Worm (Caenorhabditis elegans) whole organism, L1 larva: ENCODE measurements around the gene K11E4.6.

Experiments used
- C34B4.2 ChIP-seq: sonication (generic microtip); optimal IDR thresholded peaks from 2 replicates; lab custom pipeline; 2017; ENCODE audit warnings: mild to moderate bottlenecking, missing genetic modification characterization, missing compliant biosample characterization
- F16B12.6 ChIP-seq: fragments of 150-350 bp; optimal IDR thresholded peaks from 2 replicates; lab custom pipeline; 2014; ENCODE audit warnings: missing biosample characterization, missing genetic modification characterization
- aha-1 ChIP-seq: fragments of 150-350 bp; optimal IDR thresholded peaks from 2 replicates; lab custom pipeline; 2014; ENCODE audit warnings: missing biosample characterization, missing genetic modification characterization
- alr-1 ChIP-seq: fragments of 200-800 bp; sonication (Bioruptor generic); optimal IDR thresholded peaks from 2 replicates; lab custom pipeline; 2018; ENCODE audit warnings: borderline replicate concordance, mild to moderate bottlenecking, missing genetic modification characterization, missing compliant biosample characterization
- aly-2 ChIP-seq: fragments of 150-350 bp; optimal IDR thresholded peaks from 2 replicates; lab custom pipeline; 2014; ENCODE audit warnings: missing biosample characterization, missing genetic modification characterization
- ama-1 ChIP-seq: fragments of 150-350 bp; optimal IDR thresholded peaks from 2 replicates; lab custom pipeline; 2014
- blmp-1 ChIP-seq: fragments of 150-350 bp; optimal IDR thresholded peaks from 2 replicates; lab custom pipeline; 2014; ENCODE audit warnings: missing biosample characterization, missing genetic modification characterization
- ceh-82 ChIP-seq, 3 experiments: fragments of 150-350 bp in 1 of 3; sonication (generic microtip) in 2 of 3; optimal IDR thresholded peaks; 2 replicates each; lab custom pipeline; 2014 to 2017; ENCODE audit warnings: missing biosample characterization in 3 of 3, missing genetic modification characterization in 3 of 3
- ceh-88 ChIP-seq: fragments of 200-800 bp; sonication (Bioruptor generic); IDR thresholded peaks from 2 replicates; pipeline ENCODE4 v1.3.6; 2022; ENCODE audit warnings: missing genetic modification characterization, missing compliant biosample characterization
- dpl-1 ChIP-seq, 3 experiments: fragments of 150-350 bp in 2 of 3; sonication (generic microtip) in 1 of 3; optimal IDR thresholded peaks; 2 replicates each; lab custom pipeline; 2014 to 2017; ENCODE audit warnings: missing biosample characterization in 3 of 3, missing genetic modification characterization in 3 of 3, missing genetic modification reagents in 3 of 3
- efl-1 ChIP-seq, 4 experiments: fragments of 150-350 bp; optimal IDR thresholded peaks in 3 of 4; peaks in 1 of 4; 1 replicate in 1 of 4; 2 replicates in 3 of 4; lab custom pipeline; 2014; ENCODE audit warnings: missing biosample characterization in 2 of 4, missing genetic modification characterization in 2 of 4, missing genetic modification reagents in 2 of 4
- efl-3 ChIP-seq: fragments of 200-800 bp; sonication (Bioruptor generic); optimal IDR thresholded peaks from 2 replicates; lab custom pipeline; 2018; ENCODE audit warnings: mild to moderate bottlenecking, missing genetic modification characterization, missing compliant biosample characterization
- egl-13 ChIP-seq: sonication (generic microtip); optimal IDR thresholded peaks from 2 replicates; lab custom pipeline; 2016; ENCODE audit warnings: missing genotype, missing genetic modification reagents, missing genetic modification characterization, missing compliant biosample characterization
- elt-2 ChIP-seq: sonication (generic microtip); optimal IDR thresholded peaks from 2 replicates; lab custom pipeline; 2016; ENCODE audit warnings: missing genetic modification characterization, mild to moderate bottlenecking, inconsistent platforms, missing compliant biosample characterization, missing genetic modification reagents
- elt-3 ChIP-seq, 6 experiments: fragments of 150-350 bp in 1 of 6; sonication (generic microtip); optimal IDR thresholded peaks; 2 replicates each; lab custom pipeline; 2017 to 2018; ENCODE audit warnings: missing biosample characterization in 6 of 6, missing genetic modification characterization in 6 of 6, inconsistent platforms in 1 of 6
- ets-5 ChIP-seq: fragments of 200-800 bp; sonication (Bioruptor generic); IDR thresholded peaks from 2 replicates; pipeline ENCODE4 v1.3.6; 2022; ENCODE audit warnings: missing genetic modification characterization, missing compliant biosample characterization
- fkh-8 ChIP-seq: sonication (generic microtip); optimal IDR thresholded peaks from 2 replicates; lab custom pipeline; 2016; ENCODE audit warnings: mild to moderate bottlenecking, missing genetic modification characterization, missing compliant biosample characterization
- fos-1 ChIP-seq: fragments of 150-350 bp; optimal IDR thresholded peaks from 2 replicates; lab custom pipeline; 2014; ENCODE audit warnings: missing biosample characterization, missing genetic modification characterization
- hlh-17 ChIP-seq: fragments of 200-800 bp; sonication (Bioruptor generic); optimal IDR thresholded peaks from 2 replicates; lab custom pipeline; 2018; ENCODE audit warnings: missing genetic modification characterization, mild to moderate bottlenecking, missing compliant biosample characterization, moderate library complexity, borderline replicate concordance
- hlh-4 ChIP-seq: sonication (generic microtip); optimal IDR thresholded peaks from 2 replicates; lab custom pipeline; 2016; ENCODE audit warnings: mild to moderate bottlenecking, missing genetic modification characterization, missing compliant biosample characterization
- hpl-2 ChIP-seq: fragments of 150-350 bp; optimal IDR thresholded peaks from 2 replicates; lab custom pipeline; 2014; ENCODE audit warnings: missing biosample characterization, missing genetic modification reagents, missing genetic modification characterization
- isw-1 ChIP-seq: fragments of 200-800 bp; sonication (Bioruptor generic); IDR thresholded peaks from 2 replicates; pipeline ENCODE4 v1.3.6; 2022; ENCODE audit warnings: missing genetic modification characterization, missing compliant biosample characterization
- lin-13 ChIP-seq: fragments of 150-350 bp; optimal IDR thresholded peaks from 2 replicates; lab custom pipeline; 2014; ENCODE audit warnings: missing biosample characterization, missing genetic modification reagents, missing genetic modification characterization
- lin-35 ChIP-seq, 2 experiments: fragments of 150-350 bp; optimal IDR thresholded peaks; 2 replicates each; lab custom pipeline; 2014; ENCODE audit warnings: missing biosample characterization in 2 of 2, missing genetic modification characterization in 2 of 2, missing genetic modification reagents in 2 of 2
- lsy-2 ChIP-seq, 2 experiments: fragments of 150-350 bp; optimal IDR thresholded peaks; 2 replicates each; lab custom pipeline; 2014; ENCODE audit warnings: missing biosample characterization in 2 of 2, missing genetic modification characterization in 2 of 2
- mab-9 ChIP-seq: fragments of 200-800 bp; sonication (Bioruptor generic); IDR thresholded peaks from 2 replicates; pipeline ENCODE4 v1.3.6; 2022; ENCODE audit warnings: missing genetic modification reagents, missing genetic modification characterization, missing compliant biosample characterization
- mdl-1 ChIP-seq, 2 experiments: fragments of 150-350 bp; optimal IDR thresholded peaks; 2 replicates each; lab custom pipeline; 2014 to 2017; ENCODE audit warnings: missing biosample characterization in 2 of 2, missing genetic modification characterization in 2 of 2, inconsistent platforms in 1 of 2
- mef-2 ChIP-seq: fragments of 150-350 bp; optimal IDR thresholded peaks from 2 replicates; lab custom pipeline; 2014; ENCODE audit warnings: missing biosample characterization, missing genetic modification characterization
- nhr-11 ChIP-seq: fragments of 150-350 bp; optimal IDR thresholded peaks from 2 replicates; lab custom pipeline; 2014; ENCODE audit warnings: missing biosample characterization, missing genetic modification characterization
- nhr-12 ChIP-seq: sonication (generic microtip); optimal IDR thresholded peaks from 2 replicates; lab custom pipeline; 2017; ENCODE audit warnings: missing biosample characterization, missing genetic modification characterization
- nhr-237 ChIP-seq: fragments of 150-350 bp; optimal IDR thresholded peaks from 2 replicates; lab custom pipeline; 2014; ENCODE audit warnings: missing biosample characterization, missing genetic modification characterization
- nhr-47 ChIP-seq: sonication (generic microtip); optimal IDR thresholded peaks from 2 replicates; lab custom pipeline; 2016; ENCODE audit warnings: mild to moderate bottlenecking, missing genetic modification characterization, moderate library complexity, missing compliant biosample characterization
- nhr-71 ChIP-seq: sonication (generic microtip); optimal IDR thresholded peaks from 2 replicates; lab custom pipeline; 2016; ENCODE audit warnings: mild to moderate bottlenecking, missing genetic modification characterization, moderate library complexity, missing compliant biosample characterization
- nhr-76 ChIP-seq: sonication (generic microtip); optimal IDR thresholded peaks from 2 replicates; lab custom pipeline; 2017; ENCODE audit warnings: missing biosample characterization, missing genetic modification characterization
- nhr-85 ChIP-seq: sonication (generic microtip); peaks from one replicate; lab custom pipeline; 2016; ENCODE audit warnings: missing genetic modification characterization, inconsistent platforms, missing compliant biosample characterization
- nhr-90 ChIP-seq: sonication (generic microtip); optimal IDR thresholded peaks from 2 replicates; lab custom pipeline; 2016; ENCODE audit warnings: mild to moderate bottlenecking, missing genetic modification characterization, missing compliant biosample characterization; ENCODE audit not compliant: poor library complexity
- pag-3 ChIP-seq: sonication (generic microtip); optimal IDR thresholded peaks from 2 replicates; lab custom pipeline; 2017; ENCODE audit warnings: missing genetic modification characterization, mild to moderate bottlenecking, missing compliant biosample characterization, antibody characterized with exemption, borderline replicate concordance; ENCODE audit not compliant: insufficient read depth
- pqm-1 ChIP-seq: sonication (generic microtip); optimal IDR thresholded peaks from 3 replicates; lab custom pipeline; 2017; ENCODE audit warnings: missing biosample characterization, missing genetic modification characterization
- rnt-1 ChIP-seq: sonication (generic microtip); optimal IDR thresholded peaks from 2 replicates; lab custom pipeline; 2016; ENCODE audit warnings: mild to moderate bottlenecking, missing genetic modification characterization, moderate library complexity, missing compliant biosample characterization
- skn-1 ChIP-seq: fragments of 150-350 bp; optimal IDR thresholded peaks from 2 replicates; lab custom pipeline; 2014; ENCODE audit warnings: missing biosample characterization, missing genetic modification characterization
- snu-23 ChIP-seq: sonication (generic microtip); optimal IDR thresholded peaks from 2 replicates; lab custom pipeline; 2016; ENCODE audit warnings: missing genetic modification characterization, missing compliant biosample characterization
- sptf-1 ChIP-seq: fragments of 150-350 bp; optimal IDR thresholded peaks from 2 replicates; lab custom pipeline; 2014; ENCODE audit warnings: missing biosample characterization, missing genetic modification characterization
- sup-37 ChIP-seq: fragments of 200-800 bp; sonication (Bioruptor generic); optimal IDR thresholded peaks from 2 replicates; lab custom pipeline; 2018; ENCODE audit warnings: mild to moderate bottlenecking, missing genetic modification characterization, missing compliant biosample characterization
- swsn-7 ChIP-seq: sonication (generic microtip); optimal IDR thresholded peaks from 2 replicates; lab custom pipeline; 2016; ENCODE audit warnings: missing genetic modification characterization, missing compliant biosample characterization
- tlp-1 ChIP-seq: fragments of 150-350 bp; optimal IDR thresholded peaks from 2 replicates; lab custom pipeline; 2014; ENCODE audit warnings: missing biosample characterization, missing genetic modification characterization
- unc-30 ChIP-seq: sonication (generic microtip); optimal IDR thresholded peaks from 2 replicates; lab custom pipeline; 2017; ENCODE audit warnings: missing biosample characterization, missing genetic modification characterization
- unc-62 ChIP-seq: fragments of 150-350 bp; optimal IDR thresholded peaks from 2 replicates; lab custom pipeline; 2014; ENCODE audit warnings: missing biosample characterization, missing genetic modification reagents, missing genetic modification characterization
- zag-1 ChIP-seq: fragments of 150-350 bp; optimal IDR thresholded peaks from 2 replicates; lab custom pipeline; 2014; ENCODE audit warnings: missing biosample characterization, missing genetic modification characterization
- zip-4 ChIP-seq: fragments of 200-800 bp; sonication (Bioruptor generic); optimal IDR thresholded peaks from 2 replicates; lab custom pipeline; 2018; ENCODE audit warnings: mild to moderate bottlenecking, missing genetic modification characterization, moderate library complexity, missing compliant biosample characterization
- ztf-11 ChIP-seq, 2 experiments: sonication (generic microtip); optimal IDR thresholded peaks; 2 replicates each; lab custom pipeline; 2016 to 2017; ENCODE audit warnings: missing genetic modification characterization in 2 of 2, missing biosample characterization in 1 of 2, missing compliant biosample characterization in 1 of 2
- ztf-4 ChIP-seq: fragments of 150-350 bp; optimal IDR thresholded peaks from 2 replicates; lab custom pipeline; 2014; ENCODE audit warnings: missing biosample characterization, missing genetic modification characterization

K11E4.6 gene

DNA sequence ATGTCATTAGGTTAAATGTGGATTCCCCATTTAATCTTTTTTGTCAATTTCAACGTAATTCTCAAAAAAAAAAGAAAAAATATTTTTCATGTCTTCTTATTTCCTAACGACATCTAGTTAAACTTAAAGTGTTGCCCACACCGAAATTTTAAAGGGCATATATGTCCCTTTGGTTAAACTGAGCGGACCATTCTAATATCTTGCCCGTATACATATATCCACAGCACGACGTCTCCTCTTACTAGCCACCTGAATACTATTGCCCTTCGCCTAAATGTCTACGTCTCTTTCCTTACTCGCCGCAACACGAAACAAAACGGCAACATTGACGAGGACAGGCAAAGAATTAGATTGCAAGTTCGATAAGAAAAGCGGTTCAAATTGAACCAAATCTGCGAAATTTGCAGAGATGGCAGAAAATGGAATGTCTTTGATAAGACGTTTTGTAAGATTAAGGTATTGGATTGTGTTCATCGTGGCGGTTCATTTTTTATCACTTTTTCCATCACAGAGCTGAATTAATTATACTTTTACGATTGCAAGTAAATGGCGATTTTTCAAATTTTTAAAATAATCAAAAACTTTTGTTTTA, 23.7 kb upstream of the K11E4.6 start (continued):
- TF ChIP-seq rnt-1 (tag; lab: Kevin White, UChicago) (peak; percentile 100), unc-30 (tag; lab: Kevin White, UChicago) (peak; percentile 72), efl-1 (optimal IDR thresholded peaks at IDR 0.05; lab: Kevin White, UChicago) (peak; percentile 88 to 94), efl-1 (GFP tag; optimal IDR thresholded peaks at IDR 0.05 in 1 of 2; lab: Kevin White, UChicago) (peak; percentile 47 to 98), hlh-17 (GFP tag; lab: Kevin White, UChicago) (no peak), mab-9 (GFP tag; lab: Robert Waterston, UW) (peak; percentile 99), zag-1 (tag; lab: Kevin White, UChicago) (peak; percentile 95), fkh-8 (tag; lab: Kevin White, UChicago) (peak; percentile 98), nhr-71 (tag; lab: Kevin White, UChicago) (peak; percentile 99), tlp-1 (tag; lab: Kevin White, UChicago) (no peak), sup-37 (GFP tag; lab: Kevin White, UChicago) (peak; percentile 95), aly-2 (tag; lab: Kevin White, UChicago) (peak; percentile 96), fos-1 (tag; lab: Kevin White, UChicago) (peak; percentile 100), egl-13 (tag; lab: Kevin White, UChicago) (peak; percentile 99), zip-4 (GFP tag; lab: Kevin White, UChicago) (peak; percentile 96), mef-2 (peak; percentile 96), ceh-82 (tag; optimal IDR thresholded peaks at IDR 0.05; lab: Kevin White, UChicago) (peak; percentile 98 to 100 (median 99)), elt-2 (tag; lab: Kevin White, UChicago) (peak; percentile 94), nhr-47 (tag; lab: Kevin White, UChicago) (peak; percentile 100), swsn-7 (tag; lab: Kevin White, UChicago) (peak; percentile 99), ama-1 (peak; percentile 49), mdl-1 (tag; optimal IDR thresholded peaks at IDR 0.05; lab: Kevin White, UChicago) (peak; percentile 21 to 96), sptf-1 (tag; lab: Kevin White, UChicago) (no peak), hlh-4 (tag; lab: Kevin White, UChicago) (peak; percentile 74), nhr-11 (tag; lab: Kevin White, UChicago) (peak; percentile 99), alr-1 (tag; lab: Kevin White, UChicago) (no peak), ets-5 (GFP tag; lab: Robert Waterston, UW) (peak; percentile 95; the same call in 1 of the 2 replicates), dpl-1 (GFP tag; optimal IDR thresholded peaks at IDR 0.05; lab: Kevin White, UChicago) (peak; percentile 63 to 72 (median 69)), nhr-12 (tag; lab: Kevin White, UChicago) (peak; percentile 89), nhr-76 (tag; lab: Kevin White, UChicago) (peak; percentile 99), isw-1 (GFP tag; lab: Robert Waterston, UW) (peak; percentile 92), lin-35 (GFP tag; optimal IDR thresholded peaks at IDR 0.05; lab: Kevin White, UChicago) (peak; percentile 82 to 94), F16B12.6 (peak; percentile 25), nhr-85 (tag; lab: Kevin White, UChicago) (peak; percentile 99), nhr-90 (tag; lab: Kevin White, UChicago) (peak; percentile 100), C34B4.2 (peak; percentile 64), pqm-1 (tag; lab: Kevin White, UChicago) (peak; percentile 36), skn-1 (peak; percentile 98), lsy-2 (tag; optimal IDR thresholded peaks at IDR 0.05; lab: Kevin White, UChicago) (peak; percentile 95), aha-1 (tag; lab: Kevin White, UChicago) (peak; percentile 96), ceh-88 (GFP tag; lab: Robert Waterston, UW) (peak; percentile 98), snu-23 (GFP tag; lab: Kevin White, UChicago) (peak; percentile 100), blmp-1 (tag; lab: Kevin White, UChicago) (peak; percentile 64), ztf-11 (tag; optimal IDR thresholded peaks at IDR 0.05; lab: Kevin White, UChicago) (peak; percentile 93 to 97), ztf-4 (tag; lab: Kevin White, UChicago) (peak; percentile 99), unc-62 (GFP tag; lab: Kevin White, UChicago) (no peak), efl-3 (GFP tag; lab: Kevin White, UChicago) (peak; percentile 99), nhr-237 (peak; percentile 97), elt-3 (tag; optimal IDR thresholded peaks at IDR 0.05; lab: Kevin White, UChicago) (peak; percentile 44 to 99 (median 86)), hpl-2 (GFP tag; lab: Kevin White, UChicago) (peak; percentile 100), pag-3 (tag; lab: Kevin White, UChicago) (no peak), lin-13 (peak; percentile 98)
